Worm (Caenorhabditis elegans) whole organism, late embryonic: ENCODE measurements around the gene Y14H12B.2.

Experiments
- C08G9.2 ChIP-seq: sonication (generic microtip); optimal IDR thresholded peaks from 2 replicates; lab custom pipeline; 2016; ENCODE audit warnings: mild to moderate bottlenecking, missing genetic modification characterization, moderate library complexity, missing compliant biosample characterization
- T23F11.4 ChIP-seq: fragments of 200-800 bp; sonication (Bioruptor generic); optimal IDR thresholded peaks from 2 replicates; lab custom pipeline; 2018; ENCODE audit warnings: mild to moderate bottlenecking, missing genetic modification characterization, missing compliant biosample characterization
- Y22D7AL.16 ChIP-seq: sonication (generic microtip); optimal IDR thresholded peaks from 2 replicates; lab custom pipeline; 2016; ENCODE audit warnings: missing genetic modification characterization, missing compliant biosample characterization
- ahr-1 ChIP-seq: sonication (generic microtip); optimal IDR thresholded peaks from 2 replicates; lab custom pipeline; 2016; ENCODE audit warnings: missing genetic modification characterization, missing compliant biosample characterization
- ama-1 ChIP-seq: fragments of 150-350 bp; optimal IDR thresholded peaks from 2 replicates; lab custom pipeline; 2014
- ceh-14 ChIP-seq: sonication (generic microtip); optimal IDR thresholded peaks from 2 replicates; lab custom pipeline; 2016; ENCODE audit warnings: missing genotype, missing genetic modification characterization, missing compliant biosample characterization
- ceh-18 ChIP-seq: sonication (generic microtip); optimal IDR thresholded peaks from 2 replicates; lab custom pipeline; 2016; ENCODE audit warnings: missing genetic modification characterization, missing compliant biosample characterization
- ceh-24 ChIP-seq: sonication (generic microtip); optimal IDR thresholded peaks from 2 replicates; lab custom pipeline; 2016; ENCODE audit warnings: mild to moderate bottlenecking, missing genetic modification characterization, missing compliant biosample characterization
- ceh-31 ChIP-seq: sonication (generic microtip); optimal IDR thresholded peaks from 2 replicates; lab custom pipeline; 2016; ENCODE audit warnings: missing genetic modification characterization, missing compliant biosample characterization
- ceh-34 ChIP-seq: sonication (generic microtip); optimal IDR thresholded peaks from 2 replicates; lab custom pipeline; 2016; ENCODE audit warnings: mild to moderate bottlenecking, missing genetic modification characterization, missing compliant biosample characterization
- dmd-4 ChIP-seq: sonication (generic microtip); optimal IDR thresholded peaks from 2 replicates; lab custom pipeline; 2016; ENCODE audit warnings: borderline replicate concordance, missing genetic modification characterization, missing compliant biosample characterization
- dve-1 ChIP-seq: sonication (generic microtip); optimal IDR thresholded peaks from 2 replicates; lab custom pipeline; 2017; ENCODE audit warnings: antibody characterized with exemption, mild to moderate bottlenecking, missing genetic modification characterization, missing compliant biosample characterization
- elt-2 ChIP-seq: sonication (generic microtip); optimal IDR thresholded peaks from 2 replicates; lab custom pipeline; 2016; ENCODE audit warnings: missing genetic modification reagents, missing genetic modification characterization, missing compliant biosample characterization
- eyg-1 ChIP-seq: sonication (generic microtip); optimal IDR thresholded peaks from 2 replicates; lab custom pipeline; 2016; ENCODE audit warnings: missing genotype, missing genetic modification characterization, missing compliant biosample characterization
- fax-1 ChIP-seq: sonication (generic microtip); optimal IDR thresholded peaks from 2 replicates; lab custom pipeline; 2016; ENCODE audit warnings: missing genotype, missing genetic modification characterization, missing compliant biosample characterization
- fkh-10 ChIP-seq: fragments of 150-350 bp; optimal IDR thresholded peaks from 2 replicates; lab custom pipeline; 2014; ENCODE audit warnings: missing biosample characterization, missing genetic modification reagents, missing genetic modification characterization
- fkh-6 ChIP-seq: sonication (generic microtip); optimal IDR thresholded peaks from 2 replicates; lab custom pipeline; 2016; ENCODE audit warnings: missing genetic modification characterization, missing compliant biosample characterization
- hlh-15 ChIP-seq: sonication (generic microtip); optimal IDR thresholded peaks from 2 replicates; lab custom pipeline; 2016; ENCODE audit warnings: missing genetic modification characterization, missing compliant biosample characterization
- hlh-30 ChIP-seq: sonication (generic microtip); optimal IDR thresholded peaks from 2 replicates; lab custom pipeline; 2017; ENCODE audit warnings: antibody characterized with exemption, missing genetic modification characterization, missing compliant biosample characterization; ENCODE audit not compliant: insufficient read depth
- hlh-8 ChIP-seq: sonication (generic microtip); optimal IDR thresholded peaks from 2 replicates; lab custom pipeline; 2016; ENCODE audit warnings: missing genotype, missing genetic modification characterization, missing compliant biosample characterization
- nfya-1 ChIP-seq: sonication (generic microtip); optimal IDR thresholded peaks from 2 replicates; lab custom pipeline; 2017; ENCODE audit warnings: missing genetic modification characterization, mild to moderate bottlenecking, missing compliant biosample characterization, antibody characterized with exemption, moderate library complexity
- nhr-11 ChIP-seq: fragments of 150-350 bp; optimal IDR thresholded peaks from 2 replicates; lab custom pipeline; 2014; ENCODE audit warnings: missing biosample characterization, missing genetic modification characterization
- pag-3 ChIP-seq: sonication (generic microtip); optimal IDR thresholded peaks from 2 replicates; lab custom pipeline; 2016; ENCODE audit warnings: missing compliant biosample characterization, missing genetic modification characterization, borderline replicate concordance
- pha-2 ChIP-seq: sonication (generic microtip); optimal IDR thresholded peaks from 2 replicates; lab custom pipeline; 2017; ENCODE audit warnings: mild to moderate bottlenecking, missing genetic modification characterization, missing compliant biosample characterization
- ref-2 ChIP-seq: sonication (generic microtip); optimal IDR thresholded peaks from 2 replicates; lab custom pipeline; 2016; ENCODE audit warnings: missing genetic modification characterization, missing compliant biosample characterization
- rnt-1 ChIP-seq: sonication (generic microtip); optimal IDR thresholded peaks from 2 replicates; lab custom pipeline; 2016; ENCODE audit warnings: missing genetic modification characterization, missing compliant biosample characterization
- sdc-2 ChIP-seq: sonication (generic microtip); optimal IDR thresholded peaks from 2 replicates; lab custom pipeline; 2016; ENCODE audit warnings: missing genotype, missing genetic modification characterization, missing compliant biosample characterization
- sox-2 ChIP-seq: fragments of 200-800 bp; sonication (Bioruptor generic); IDR thresholded peaks from 2 replicates; pipeline ENCODE4 v1.3.6; 2022; ENCODE audit warnings: missing genetic modification reagents, missing genetic modification characterization, missing compliant biosample characterization
- sox-4 ChIP-seq: sonication (generic microtip); optimal IDR thresholded peaks from 2 replicates; lab custom pipeline; 2017; ENCODE audit warnings: mild to moderate bottlenecking, missing genetic modification characterization, inconsistent platforms, missing compliant biosample characterization
- tbx-2 ChIP-seq: sonication (generic microtip); optimal IDR thresholded peaks from 2 replicates; lab custom pipeline; 2016; ENCODE audit warnings: missing genetic modification characterization, missing compliant biosample characterization
- tbx-7 ChIP-seq: sonication (generic microtip); optimal IDR thresholded peaks from 2 replicates; lab custom pipeline; 2016; ENCODE audit warnings: missing genotype, missing genetic modification characterization, missing compliant biosample characterization
- ttx-3 ChIP-seq: sonication (generic microtip); optimal IDR thresholded peaks from 2 replicates; lab custom pipeline; 2016; ENCODE audit warnings: missing genetic modification reagents, missing genetic modification characterization, missing compliant biosample characterization
- unc-3 ChIP-seq, 2 experiments: fragments of 200-800 bp in 1 of 2; sonication (Bioruptor generic) in 1 of 2; sonication (generic microtip) in 1 of 2; conservative IDR thresholded peaks in 1 of 2; optimal IDR thresholded peaks in 1 of 2; 2 replicates each; pipeline versions ENCODE4 v1.3.6 to Lab custom; 2016 to 2022; ENCODE audit warnings: missing compliant biosample characterization in 2 of 2, missing genetic modification characterization in 2 of 2, missing genetic modification reagents in 1 of 2
- unc-42 ChIP-seq: sonication (generic microtip); optimal IDR thresholded peaks from 2 replicates; lab custom pipeline; 2016; ENCODE audit warnings: missing genotype, missing genetic modification characterization, missing compliant biosample characterization
- unc-55 ChIP-seq: sonication (generic microtip); optimal IDR thresholded peaks from 2 replicates; lab custom pipeline; 2017; ENCODE audit warnings: missing biosample characterization, missing genetic modification reagents, missing genetic modification characterization
- unc-86 ChIP-seq: sonication (generic microtip); optimal IDR thresholded peaks from 2 replicates; lab custom pipeline; 2016; ENCODE audit warnings: missing genetic modification characterization, missing compliant biosample characterization
- ztf-16 ChIP-seq: sonication (generic microtip); optimal IDR thresholded peaks from 2 replicates; lab custom pipeline; 2017; ENCODE audit warnings: missing genetic modification characterization, missing compliant biosample characterization

The Y14H12B.2 gene

ce11 chrII:3959432-3960102, 26.0 kb upstream of the Y14H12B.2 start:
- TF ChIP-seq ttx-3 (tag; lab: Kevin White, UChicago) (peak; percentile 12), ceh-34 (tag; lab: Kevin White, UChicago) (no peak), ama-1 (lab: Kevin White, UChicago) (no peak), nfya-1 (peak; percentile 31), hlh-15 (tag; lab: Kevin White, UChicago) (no peak), hlh-8 (tag; lab: Kevin White, UChicago) (no peak), unc-55 (GFP tag; lab: Kevin White, UChicago) (peak; percentile 37), unc-42 (tag; lab: Kevin White, UChicago) (peak; percentile 11), ceh-31 (tag; lab: Kevin White, UChicago) (peak; percentile 25), unc-86 (tag; lab: Kevin White, UChicago) (peak; percentile 35), ahr-1 (tag; lab: Kevin White, UChicago) (no peak), ztf-16 (tag; lab: Kevin White, UChicago) (no peak), hlh-30 (no peak)
- TF ChIP-seq, all 69 proteins: peak for 6

ce11 chrII:3958673-3959299, 25.2 kb upstream of the Y14H12B.2 start:
- TF ChIP-seq sox-4 (tag; lab: Kevin White, UChicago), result no peak
- TF ChIP-seq unc-3 (GFP tag; conservative IDR thresholded peaks at IDR 0.05; lab: Robert Waterston, UW), result no peak
- TF ChIP-seq unc-3 (tag; optimal IDR thresholded peaks at IDR 0.05; lab: Kevin White, UChicago), result no peak
- TF ChIP-seq ceh-31 (tag; lab: Kevin White, UChicago), result peak; percentile 14
- no peak for TF ChIP-seq fkh-6 (tag; lab: Kevin White, UChicago)
- peak; percentile 22 for TF ChIP-seq T23F11.4 (GFP tag; lab: Kevin White, UChicago)
- TF ChIP-seq dmd-4 (tag; lab: Kevin White, UChicago), result no peak
- TF ChIP-seq ref-2, result peak; percentile 18
- TF ChIP-seq tbx-7 (tag; lab: Kevin White, UChicago), result peak; percentile 18
- TF ChIP-seq pha-2 (tag; lab: Kevin White, UChicago), result no peak
- TF ChIP-seq nhr-11, result no peak
- peak; percentile 84 for TF ChIP-seq ceh-18 (tag; lab: Kevin White, UChicago)
- peak; percentile 66 for TF ChIP-seq tbx-2 (tag; lab: Kevin White, UChicago)
- TF ChIP-seq elt-2, result peak; percentile 30
- TF ChIP-seq fax-1 (tag; lab: Kevin White, UChicago), result no peak
- peak; percentile 70 for TF ChIP-seq dve-1 (tag; lab: Kevin White, UChicago)
- TF ChIP-seq unc-42 (tag; lab: Kevin White, UChicago), result peak; percentile 82
- TF ChIP-seq hlh-30, result peak; percentile 75
- TF ChIP-seq fkh-10 (GFP tag; lab: Kevin White, UChicago), result no peak
- no peak for TF ChIP-seq Y22D7AL.16 (tag; lab: Kevin White, UChicago)
- TF ChIP-seq ceh-34 (tag; lab: Kevin White, UChicago), result peak; percentile 51
- peak; percentile 41 for TF ChIP-seq nfya-1
- no peak for TF ChIP-seq hlh-8 (tag; lab: Kevin White, UChicago)
- peak; percentile 22 for TF ChIP-seq rnt-1 (tag; lab: Kevin White, UChicago)

DNA sequence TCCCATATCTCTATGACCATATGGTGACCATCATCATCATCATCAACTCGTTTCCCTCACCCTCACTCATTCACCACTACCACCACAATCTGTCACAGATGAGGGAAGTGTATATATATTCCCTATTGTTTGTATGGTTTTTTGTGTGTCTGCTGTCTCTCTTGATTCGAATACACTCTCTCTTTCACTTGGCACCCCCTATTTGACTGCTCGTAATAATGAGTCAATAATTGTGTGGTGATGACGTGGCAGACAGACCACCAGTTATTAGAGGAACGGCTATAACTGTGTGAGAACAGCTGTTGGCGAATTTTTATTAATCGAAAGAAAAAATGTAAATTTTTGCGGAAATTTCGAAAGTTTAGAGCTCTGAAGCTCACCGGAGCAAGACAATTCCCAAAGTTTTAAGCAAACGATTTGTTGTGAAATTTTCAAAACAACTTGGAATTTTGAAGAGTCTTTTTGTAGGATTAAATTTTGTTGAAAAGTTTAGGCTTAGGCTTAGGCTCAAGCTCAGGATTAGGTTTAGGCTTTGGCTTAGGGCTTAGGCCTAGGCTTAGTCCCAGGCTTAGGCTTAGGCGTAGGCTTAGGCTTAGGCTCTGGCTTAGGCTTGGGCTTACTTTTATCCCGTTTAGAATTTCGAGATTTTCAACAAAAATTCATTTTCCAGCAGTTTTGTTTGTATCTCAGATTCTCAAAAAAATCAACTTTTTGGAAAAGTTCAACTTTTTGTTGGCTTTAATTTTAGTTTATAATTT, 24.1 kb upstream of the Y14H12B.2 start:
- no peak for TF ChIP-seq ref-2
- no peak for TF ChIP-seq elt-2
- no peak for TF ChIP-seq sox-4 (tag; lab: Kevin White, UChicago)
- TF ChIP-seq dmd-4 (tag; lab: Kevin White, UChicago), result no peak
- TF ChIP-seq pag-3 (tag; lab: Kevin White, UChicago), result no peak
- no peak for TF ChIP-seq sdc-2 (tag; lab: Kevin White, UChicago)
- peak; percentile 14; the same call in 1 of the 2 replicates for TF ChIP-seq sox-2 (GFP tag; lab: Robert Waterston, UW)
- TF ChIP-seq dve-1 (tag; lab: Kevin White, UChicago), result peak; percentile 70
- no peak for TF ChIP-seq C08G9.2 (tag; lab: Kevin White, UChicago)
- no peak for TF ChIP-seq unc-3 (GFP tag; conservative IDR thresholded peaks at IDR 0.05; lab: Robert Waterston, UW)
- TF ChIP-seq unc-3 (tag; optimal IDR thresholded peaks at IDR 0.05; lab: Kevin White, UChicago), result no peak
- no peak for TF ChIP-seq ceh-14
- TF ChIP-seq ama-1 (lab: Kevin White, UChicago), result no peak
- no peak for TF ChIP-seq eyg-1 (tag; lab: Kevin White, UChicago)
- TF ChIP-seq ceh-31 (tag; lab: Kevin White, UChicago), result peak; percentile 14
- TF ChIP-seq nfya-1, result no peak
- TF ChIP-seq tbx-2 (tag; lab: Kevin White, UChicago), result peak; percentile 21
- no peak for TF ChIP-seq ceh-24 (tag; lab: Kevin White, UChicago)
- no peak for TF ChIP-seq unc-55 (GFP tag; lab: Kevin White, UChicago)
